Worm (Caenorhabditis elegans) whole organism, young adult: Measurements from ENCODE around the gene stdh-4.
A peak's percentile ranks its signal among the peaks of the same experiment; 100 is the strongest.

Experiments
- B0035.1 ChIP-seq: sonication (generic microtip); optimal IDR thresholded peaks from 2 replicates; lab custom pipeline; 2016; ENCODE audit warnings: missing genetic modification characterization, mild to moderate bottlenecking, missing compliant biosample characterization, missing genotype, missing genetic modification reagents
- B0261.1 ChIP-seq: sonication (generic microtip); optimal IDR thresholded peaks from 2 replicates; lab custom pipeline; 2016; ENCODE audit warnings: mild to moderate bottlenecking, missing genetic modification characterization, moderate library complexity, missing compliant biosample characterization
- B0336.3 ChIP-seq: fragments of 200-800 bp; sonication (Bioruptor generic); IDR thresholded peaks from 2 replicates; pipeline ENCODE4 v1.3.6; 2022; ENCODE audit warnings: missing genetic modification characterization, missing compliant biosample characterization
- D2030.7 ChIP-seq: fragments of 200-800 bp; sonication (Bioruptor generic); IDR thresholded peaks from 2 replicates; pipeline ENCODE4 v1.3.6; 2022; ENCODE audit warnings: missing genetic modification reagents, missing genetic modification characterization, missing compliant biosample characterization
- F33H1.4 ChIP-seq: fragments of 200-800 bp; sonication (Bioruptor generic); IDR thresholded peaks from 2 replicates; pipeline ENCODE4 v1.3.6; 2022; ENCODE audit warnings: missing genetic modification reagents, missing genetic modification characterization, missing compliant biosample characterization
- F37B4.10 ChIP-seq: fragments of 200-800 bp; sonication (Bioruptor generic); IDR thresholded peaks from 2 replicates; pipeline ENCODE4 v1.3.6; 2022; ENCODE audit warnings: missing genetic modification characterization, missing compliant biosample characterization
- F39B2.1 ChIP-seq: fragments of 200-800 bp; sonication (Bioruptor generic); IDR thresholded peaks from 2 replicates; pipeline ENCODE4 v1.3.6; 2022; ENCODE audit warnings: missing genetic modification reagents, missing genetic modification characterization, missing compliant biosample characterization
- F55B11.4 ChIP-seq: sonication (generic microtip); optimal IDR thresholded peaks from 2 replicates; lab custom pipeline; 2016; ENCODE audit warnings: missing compliant biosample characterization, missing genetic modification characterization, borderline replicate concordance; ENCODE audit not compliant: insufficient read depth
- F57A8.1 ChIP-seq: fragments of 200-800 bp; sonication (Bioruptor generic); optimal IDR thresholded peaks from 2 replicates; lab custom pipeline; 2018; ENCODE audit warnings: mild to moderate bottlenecking, missing genetic modification characterization, moderate library complexity, missing compliant biosample characterization
- K11D2.4 ChIP-seq: fragments of 200-800 bp; sonication (Bioruptor generic); IDR thresholded peaks from 2 replicates; pipeline ENCODE4 v1.3.6; 2022; ENCODE audit warnings: missing genetic modification reagents, missing genetic modification characterization, missing compliant biosample characterization
- Y53G8AR.9 ChIP-seq: fragments of 200-800 bp; sonication (Bioruptor generic); conservative IDR thresholded peaks from 2 replicates; pipeline ENCODE4 v1.3.6; 2022; ENCODE audit warnings: missing genetic modification reagents, missing genetic modification characterization, missing compliant biosample characterization
- Y56A3A.18 ChIP-seq: fragments of 200-800 bp; sonication (Bioruptor generic); IDR thresholded peaks from 2 replicates; pipeline ENCODE4 v1.3.6; 2022; ENCODE audit warnings: missing genetic modification reagents, missing genetic modification characterization, missing compliant biosample characterization
- Y95B8A.8 ChIP-seq: fragments of 200-800 bp; sonication (Bioruptor generic); IDR thresholded peaks from 2 replicates; pipeline ENCODE4 v1.3.6; 2022; ENCODE audit warnings: missing genetic modification reagents, missing genetic modification characterization, missing compliant biosample characterization
- ZK185.1 ChIP-seq: sonication (generic microtip); optimal IDR thresholded peaks from 2 replicates; lab custom pipeline; 2016; ENCODE audit warnings: mild to moderate bottlenecking, missing genetic modification characterization, missing compliant biosample characterization; ENCODE audit not compliant: poor library complexity, severe bottlenecking
- akir-1 ChIP-seq: fragments of 200-800 bp; sonication (Bioruptor generic); optimal IDR thresholded peaks from 2 replicates; lab custom pipeline; 2018; ENCODE audit warnings: mild to moderate bottlenecking, missing genetic modification characterization, moderate library complexity, missing compliant biosample characterization
- attf-5 ChIP-seq: fragments of 200-800 bp; sonication (Bioruptor generic); optimal IDR thresholded peaks from 2 replicates; lab custom pipeline; 2018; ENCODE audit warnings: mild to moderate bottlenecking, missing genetic modification characterization, missing compliant biosample characterization
- bed-1 ChIP-seq: fragments of 200-800 bp; sonication (Bioruptor generic); IDR thresholded peaks from 2 replicates; pipeline ENCODE4 v1.3.6; 2022; ENCODE audit warnings: missing genetic modification reagents, missing genetic modification characterization, missing compliant biosample characterization
- ceh-27 ChIP-seq: fragments of 200-800 bp; sonication (Bioruptor generic); optimal IDR thresholded peaks from 2 replicates; lab custom pipeline; 2018; ENCODE audit warnings: mild to moderate bottlenecking, missing genetic modification characterization, moderate library complexity, missing compliant biosample characterization
- ceh-79 ChIP-seq: sonication (generic microtip); optimal IDR thresholded peaks from 2 replicates; lab custom pipeline; 2017; ENCODE audit warnings: mild to moderate bottlenecking, missing genetic modification characterization, missing compliant biosample characterization
- dox-1 ChIP-seq: fragments of 200-800 bp; sonication (Bioruptor generic); IDR thresholded peaks from 2 replicates; pipeline ENCODE4 v1.3.6; 2022; ENCODE audit warnings: missing genetic modification reagents, missing genetic modification characterization, missing compliant biosample characterization
- dpff-1 ChIP-seq: sonication (generic microtip); optimal IDR thresholded peaks from 2 replicates; lab custom pipeline; 2017; ENCODE audit warnings: mild to moderate bottlenecking, missing genetic modification characterization, missing compliant biosample characterization
- efl-1 ChIP-seq: fragments of 150-350 bp; optimal IDR thresholded peaks from 2 replicates; lab custom pipeline; 2014; ENCODE audit warnings: missing biosample characterization, missing genetic modification reagents, missing genetic modification characterization
- fkh-3 ChIP-seq: sonication (generic microtip); optimal IDR thresholded peaks from 2 replicates; lab custom pipeline; 2016; ENCODE audit warnings: mild to moderate bottlenecking, missing genetic modification characterization, missing compliant biosample characterization
- gei-17 ChIP-seq: fragments of 200-800 bp; sonication (Bioruptor generic); optimal IDR thresholded peaks from 2 replicates; lab custom pipeline; 2018; ENCODE audit warnings: mild to moderate bottlenecking, missing genetic modification characterization, missing compliant biosample characterization
- hsf-1 ChIP-seq: fragments of 200-800 bp; sonication (Bioruptor generic); IDR thresholded peaks from 2 replicates; pipeline ENCODE4 v1.3.6; 2022; ENCODE audit warnings: missing genetic modification reagents, missing genetic modification characterization, missing compliant biosample characterization
- let-526 ChIP-seq: fragments of 200-800 bp; sonication (Bioruptor generic); IDR thresholded peaks from 2 replicates; pipeline ENCODE4 v1.3.6; 2022; ENCODE audit warnings: missing genetic modification reagents, missing genetic modification characterization, missing compliant biosample characterization
- lin-35 ChIP-seq, 3 experiments: fragments of 150-350 bp in 2 of 3; sonication (generic microtip) in 1 of 3; optimal IDR thresholded peaks; 2 replicates each; lab custom pipeline; 2014 to 2018; ENCODE audit warnings: missing biosample characterization in 3 of 3, missing genetic modification characterization in 3 of 3, missing genetic modification reagents in 3 of 3
- lin-40 ChIP-seq: sonication (generic microtip); optimal IDR thresholded peaks from 2 replicates; lab custom pipeline; 2016; ENCODE audit warnings: missing genetic modification characterization, mild to moderate bottlenecking, missing compliant biosample characterization, missing genotype, missing genetic modification reagents
- lin-54 ChIP-seq: fragments of 200-800 bp; sonication (Bioruptor generic); optimal IDR thresholded peaks from 2 replicates; lab custom pipeline; 2018; ENCODE audit warnings: mild to moderate bottlenecking, missing genetic modification characterization, missing compliant biosample characterization
- lsl-1 ChIP-seq: fragments of 200-800 bp; sonication (Bioruptor generic); optimal IDR thresholded peaks from 2 replicates; lab custom pipeline; 2018; ENCODE audit warnings: mild to moderate bottlenecking, missing genetic modification characterization, moderate library complexity, missing compliant biosample characterization
- lsy-27 ChIP-seq: sonication (generic microtip); optimal IDR thresholded peaks from 2 replicates; lab custom pipeline; 2017; ENCODE audit warnings: missing genetic modification characterization, mild to moderate bottlenecking, missing compliant biosample characterization, antibody characterized with exemption, missing genotype, borderline replicate concordance; ENCODE audit not compliant: insufficient read depth
- madf-6 ChIP-seq: fragments of 200-800 bp; sonication (Bioruptor generic); IDR thresholded peaks from 2 replicates; pipeline ENCODE4 v1.3.6; 2022; ENCODE audit warnings: missing genetic modification reagents, missing genetic modification characterization, missing compliant biosample characterization
- mcd-1 ChIP-seq: fragments of 200-800 bp; sonication (Bioruptor generic); IDR thresholded peaks from 2 replicates; pipeline ENCODE4 v1.3.6; 2022; ENCODE audit warnings: missing genetic modification reagents, missing genetic modification characterization, missing compliant biosample characterization
- nhr-90 ChIP-seq: sonication (generic microtip); optimal IDR thresholded peaks from 2 replicates; lab custom pipeline; 2016; ENCODE audit warnings: missing genotype, mild to moderate bottlenecking, missing genetic modification characterization, missing compliant biosample characterization
- rec-8 ChIP-seq, 2 experiments: sonication (generic microtip); optimal IDR thresholded peaks; 2 replicates each; lab custom pipeline; 2016; ENCODE audit warnings: mild to moderate bottlenecking in 2 of 2, missing genetic modification characterization in 2 of 2, missing genetic modification reagents in 2 of 2, missing genotype in 2 of 2, missing biosample characterization in 1 of 2, missing compliant biosample characterization in 1 of 2, moderate library complexity in 1 of 2
- snpc-1.1 ChIP-seq: sonication (generic microtip); optimal IDR thresholded peaks from 2 replicates; lab custom pipeline; 2017; ENCODE audit warnings: missing genetic modification characterization, mild to moderate bottlenecking, missing compliant biosample characterization, antibody characterized with exemption, moderate library complexity, missing genotype, missing genetic modification reagents; ENCODE audit not compliant: insufficient read depth
- snpc-3.4 ChIP-seq: sonication (generic microtip); optimal IDR thresholded peaks from 2 replicates; lab custom pipeline; 2017; ENCODE audit warnings: missing genetic modification characterization, mild to moderate bottlenecking, missing compliant biosample characterization, antibody characterized with exemption, moderate library complexity, missing genotype, missing genetic modification reagents
- snpc-4 ChIP-seq, 5 experiments: fragments of 150-350 bp in 1 of 5; sonication (generic microtip) in 4 of 5; optimal IDR thresholded peaks; 2 replicates each; lab custom pipeline; 2014 to 2018; ENCODE audit warnings: missing genetic modification characterization in 5 of 5, missing biosample characterization in 3 of 5, antibody characterized with exemption in 2 of 5, mild to moderate bottlenecking in 2 of 5, missing compliant biosample characterization in 2 of 5, missing genotype in 2 of 5, moderate library complexity in 2 of 5, missing genetic modification reagents in 1 of 5
- somi-1 ChIP-seq: fragments of 200-800 bp; sonication (Bioruptor generic); optimal IDR thresholded peaks from 2 replicates; lab custom pipeline; 2018; ENCODE audit warnings: mild to moderate bottlenecking, missing genetic modification characterization, missing compliant biosample characterization
- tbp1 ChIP-seq: fragments of 200-800 bp; sonication (Bioruptor generic); optimal IDR thresholded peaks from 2 replicates; lab custom pipeline; 2018; ENCODE audit warnings: mild to moderate bottlenecking, missing genetic modification characterization, missing compliant biosample characterization
- xnd-1 ChIP-seq: sonication (generic microtip); optimal IDR thresholded peaks from 2 replicates; lab custom pipeline; 2016; ENCODE audit warnings: missing genotype, missing genetic modification reagents, missing genetic modification characterization, missing compliant biosample characterization
- zfh-2 ChIP-seq: fragments of 200-800 bp; sonication (Bioruptor generic); conservative IDR thresholded peaks from 2 replicates; pipeline ENCODE4 v1.3.6; 2022; ENCODE audit warnings: missing genetic modification reagents, missing genetic modification characterization, missing compliant biosample characterization
- ztf-25 ChIP-seq: fragments of 200-800 bp; sonication (Bioruptor generic); IDR thresholded peaks from 2 replicates; pipeline ENCODE4 v1.3.6; 2022; ENCODE audit warnings: missing genetic modification reagents, missing genetic modification characterization, missing compliant biosample characterization

The stdh-4 gene

DNA sequence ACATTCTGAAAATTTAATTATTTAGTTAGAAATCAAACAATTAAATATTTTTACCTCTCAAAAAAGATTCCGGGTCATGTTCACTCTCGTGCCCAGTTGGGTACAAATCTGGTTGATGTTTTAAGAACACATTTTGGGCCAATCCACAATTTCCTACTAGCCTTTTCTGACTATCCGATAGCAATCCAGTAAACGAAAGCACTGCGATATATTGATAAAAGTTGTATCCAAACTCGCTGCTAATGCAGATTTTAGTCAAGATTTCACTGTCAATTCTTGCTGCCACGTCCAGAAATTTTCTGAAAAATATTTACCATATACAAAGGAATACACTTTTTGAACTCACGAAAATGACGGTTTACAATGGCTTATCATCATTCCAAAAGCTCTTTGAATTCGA is 20.1 kb downstream of the stdh-4 start (continued):
- no peak for TF ChIP-seq Y95B8A.8 (GFP tag; lab: Robert Waterston, UW)
- no peak for TF ChIP-seq xnd-1 (tag; lab: Kevin White, UChicago)

DNA sequence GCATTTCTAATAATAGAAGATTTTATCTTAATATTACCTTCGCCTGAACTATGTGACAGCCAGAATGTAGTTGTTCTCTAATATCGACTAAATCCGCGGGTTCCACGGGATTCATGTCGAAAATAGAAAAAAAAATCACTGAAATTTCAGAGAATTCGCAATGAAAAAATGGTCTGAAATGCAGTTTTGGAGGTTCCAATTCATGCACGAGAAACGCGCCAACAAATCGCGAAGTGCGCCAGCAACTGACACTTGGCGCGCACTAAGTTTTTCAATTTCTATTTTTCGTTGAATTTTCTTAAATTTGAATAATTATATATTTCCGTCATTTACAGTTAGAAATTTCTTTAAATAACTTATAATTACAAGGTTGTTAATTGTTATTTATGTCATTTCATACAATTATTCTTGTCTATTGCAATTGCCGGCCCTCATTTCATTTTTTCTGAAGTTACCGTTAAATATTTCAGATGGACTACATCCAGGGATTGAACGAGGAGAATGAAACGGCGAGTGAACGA is 20.8 kb downstream of the stdh-4 start, which contains the start of the genes F25G6.9 and symk-1:
F25G6.9 (minus strand) TSS at position 160 of the 521 bp plus-strand sequence.
symk-1 (plus strand) TSS at position 471 of the 521 bp plus-strand sequence.
- TF ChIP-seq B0261.1 = no peak
- peak; percentile 19 for TF ChIP-seq snpc-3.4 (tag; lab: Kevin White, UChicago)
- TF ChIP-seq F55B11.4 (tag; lab: Kevin White, UChicago) = no peak
- TF ChIP-seq akir-1 (GFP tag; lab: Kevin White, UChicago) = no peak
- TF ChIP-seq tbp1 = peak; percentile 17
- peak; percentile 45 for TF ChIP-seq ZK185.1
- TF ChIP-seq hsf-1 (GFP tag; lab: Robert Waterston, UW) = 0 out of 2 replicates have a peak, but pooled peaks have one; percentile 21
- TF ChIP-seq snpc-4 (GFP tag; optimal IDR thresholded peaks at IDR 0.05; lab: Kevin White, UChicago) = no peak
- peak in 2 of 4 experiments; percentile 42 to 55 for TF ChIP-seq snpc-4 (tag; optimal IDR thresholded peaks at IDR 0.05; lab: Kevin White, UChicago)
- peak; percentile 57; the same call in 1 of the 2 replicates for TF ChIP-seq K11D2.4
- TF ChIP-seq F37B4.10 (GFP tag; lab: Robert Waterston, UW) = no peak
- TF ChIP-seq somi-1 (GFP tag; lab: Kevin White, UChicago) = no peak
- no peak for TF ChIP-seq Y56A3A.18 (GFP tag; lab: Robert Waterston, UW)
- no peak for TF ChIP-seq ztf-25 (GFP tag; lab: Robert Waterston, UW)
- no peak for TF ChIP-seq dpff-1
- TF ChIP-seq ceh-27 (GFP tag; lab: Kevin White, UChicago) = no peak
- peak; percentile 55; the same call in 1 of the 2 replicates for TF ChIP-seq dox-1
- TF ChIP-seq rec-8 (tag; optimal IDR thresholded peaks at IDR 0.05; lab: Kevin White, UChicago) = no peak
- TF ChIP-seq efl-1 (GFP tag; lab: Kevin White, UChicago) = peak; percentile 27
- no peak for TF ChIP-seq B0035.1
- TF ChIP-seq snpc-1.1 (tag; lab: Kevin White, UChicago) = peak; percentile 28
- TF ChIP-seq zfh-2 = no peak
- TF ChIP-seq let-526 (GFP tag; lab: Robert Waterston, UW) = no peak
- no peak; the same call in 1 of the 2 replicates for TF ChIP-seq madf-6
- TF ChIP-seq Y53G8AR.9 = 0 out of 2 replicates have a peak, but pooled peaks have one; percentile 25
- TF ChIP-seq lsy-27 (tag; lab: Kevin White, UChicago) = no peak
- no peak for TF ChIP-seq F39B2.1
- TF ChIP-seq D2030.7 (GFP tag; lab: Robert Waterston, UW) = peak; percentile 23; the same call in 1 of the 2 replicates
- no peak for TF ChIP-seq gei-17 (GFP tag; lab: Kevin White, UChicago)
- peak; percentile 52 for TF ChIP-seq lin-54 (GFP tag; lab: Kevin White, UChicago)
- TF ChIP-seq nhr-90 = no peak
- TF ChIP-seq attf-5 = no peak
- TF ChIP-seq mcd-1 (GFP tag; lab: Robert Waterston, UW) = peak; percentile 71
- TF ChIP-seq ceh-79 = no peak
- peak; percentile 37 for TF ChIP-seq lsl-1
- TF ChIP-seq lin-35 (GFP tag; optimal IDR thresholded peaks at IDR 0.05; lab: Kevin White, UChicago) = peak in 1 of 3 experiments; percentile 42
- no peak for TF ChIP-seq fkh-3
- peak; percentile 72 for TF ChIP-seq lin-40 (tag; lab: Kevin White, UChicago)
- 0 out of 2 replicates have a peak, but pooled peaks have one; percentile 28 for TF ChIP-seq B0336.3 (GFP tag; lab: Robert Waterston, UW)
- TF ChIP-seq F57A8.1 (GFP tag; lab: Kevin White, UChicago) = no peak
- peak; percentile 42 for TF ChIP-seq F33H1.4 (GFP tag; lab: Robert Waterston, UW)
- no peak for TF ChIP-seq bed-1 (GFP tag; lab: Robert Waterston, UW)
